Worm (Caenorhabditis elegans) whole organism, young adult: Measurements from ENCODE around the gene anmt-2.
A peak's percentile ranks its signal among the peaks of the same experiment; 100 is the strongest.

Experiments used
- B0019.2 ChIP-seq: fragments of 200-800 bp; sonication (Bioruptor generic); conservative IDR thresholded peaks from 2 replicates; pipeline ENCODE4 v1.3.6; 2022; ENCODE audit warnings: missing genetic modification reagents, missing genetic modification characterization, missing compliant biosample characterization
- F23B12.7 ChIP-seq: sonication (generic microtip); optimal IDR thresholded peaks from 2 replicates; lab custom pipeline; 2017; ENCODE audit warnings: missing genetic modification characterization, mild to moderate bottlenecking, missing compliant biosample characterization, antibody characterized with exemption, moderate library complexity; ENCODE audit not compliant: insufficient read depth
- F33H1.4 ChIP-seq: fragments of 200-800 bp; sonication (Bioruptor generic); IDR thresholded peaks from 2 replicates; pipeline ENCODE4 v1.3.6; 2022; ENCODE audit warnings: missing genetic modification reagents, missing genetic modification characterization, missing compliant biosample characterization
- F39B2.1 ChIP-seq: fragments of 200-800 bp; sonication (Bioruptor generic); IDR thresholded peaks from 2 replicates; pipeline ENCODE4 v1.3.6; 2022; ENCODE audit warnings: missing genetic modification reagents, missing genetic modification characterization, missing compliant biosample characterization
- F49E8.2 ChIP-seq: sonication (generic microtip); optimal IDR thresholded peaks from 3 replicates; lab custom pipeline; 2017; ENCODE audit warnings: missing genetic modification characterization, mild to moderate bottlenecking, missing compliant biosample characterization, antibody characterized with exemption, moderate library complexity; ENCODE audit not compliant: insufficient read depth
- F55B11.4 ChIP-seq: sonication (generic microtip); optimal IDR thresholded peaks from 2 replicates; lab custom pipeline; 2016; ENCODE audit warnings: missing compliant biosample characterization, missing genetic modification characterization, borderline replicate concordance; ENCODE audit not compliant: insufficient read depth
- K11D2.4 ChIP-seq: fragments of 200-800 bp; sonication (Bioruptor generic); IDR thresholded peaks from 2 replicates; pipeline ENCODE4 v1.3.6; 2022; ENCODE audit warnings: missing genetic modification reagents, missing genetic modification characterization, missing compliant biosample characterization
- K12H6.12 ChIP-seq: fragments of 200-800 bp; sonication (Bioruptor generic); optimal IDR thresholded peaks from 2 replicates; lab custom pipeline; 2018; ENCODE audit warnings: mild to moderate bottlenecking, missing genetic modification characterization, missing compliant biosample characterization
- T07F8.4 ChIP-seq: sonication (generic microtip); optimal IDR thresholded peaks from 2 replicates; lab custom pipeline; 2016; ENCODE audit warnings: mild to moderate bottlenecking, missing genetic modification characterization, moderate library complexity, missing compliant biosample characterization
- T26A5.8 ChIP-seq: sonication (generic microtip); optimal IDR thresholded peaks from 2 replicates; lab custom pipeline; 2016; ENCODE audit warnings: missing genetic modification characterization, missing compliant biosample characterization
- aptf-3 ChIP-seq: fragments of 200-800 bp; sonication (Bioruptor generic); IDR thresholded peaks from 2 replicates; pipeline ENCODE4 v1.3.6; 2022; ENCODE audit warnings: missing genetic modification characterization, missing compliant biosample characterization
- atf-7 ChIP-seq: sonication (generic microtip); optimal IDR thresholded peaks from 2 replicates; lab custom pipeline; 2017; ENCODE audit warnings: mild to moderate bottlenecking, missing genetic modification characterization, missing compliant biosample characterization
- attf-5 ChIP-seq: fragments of 200-800 bp; sonication (Bioruptor generic); optimal IDR thresholded peaks from 2 replicates; lab custom pipeline; 2018; ENCODE audit warnings: mild to moderate bottlenecking, missing genetic modification characterization, missing compliant biosample characterization
- attf-6 ChIP-seq: fragments of 200-800 bp; sonication (Bioruptor generic); IDR thresholded peaks from 2 replicates; pipeline ENCODE4 v1.3.6; 2022; ENCODE audit warnings: missing genetic modification reagents, missing genetic modification characterization, missing compliant biosample characterization
- ccch-3 ChIP-seq: fragments of 200-800 bp; sonication (Bioruptor generic); optimal IDR thresholded peaks from 2 replicates; lab custom pipeline; 2018; ENCODE audit warnings: mild to moderate bottlenecking, missing genetic modification characterization, missing compliant biosample characterization
- ekl-4 ChIP-seq: fragments of 200-800 bp; sonication (Bioruptor generic); IDR thresholded peaks from 2 replicates; pipeline ENCODE4 v1.3.6; 2022; ENCODE audit warnings: missing genetic modification reagents, missing genetic modification characterization, missing compliant biosample characterization
- hlh-12 ChIP-seq: sonication (generic microtip); optimal IDR thresholded peaks from 2 replicates; lab custom pipeline; 2016; ENCODE audit warnings: missing genetic modification characterization, missing compliant biosample characterization
- hlh-26 ChIP-seq: fragments of 200-800 bp; sonication (Bioruptor generic); conservative IDR thresholded peaks from 2 replicates; pipeline ENCODE4 v1.3.6; 2022; ENCODE audit warnings: missing genetic modification reagents, missing genetic modification characterization, missing compliant biosample characterization
- hmg-20 ChIP-seq: fragments of 200-800 bp; sonication (Bioruptor generic); IDR thresholded peaks from 2 replicates; pipeline ENCODE4 v1.3.6; 2022; ENCODE audit warnings: missing genetic modification reagents, missing genetic modification characterization, missing compliant biosample characterization
- lin-40 ChIP-seq: sonication (generic microtip); optimal IDR thresholded peaks from 2 replicates; lab custom pipeline; 2016; ENCODE audit warnings: missing genetic modification characterization, mild to moderate bottlenecking, missing compliant biosample characterization, missing genotype, missing genetic modification reagents
- lsl-1 ChIP-seq: fragments of 200-800 bp; sonication (Bioruptor generic); optimal IDR thresholded peaks from 2 replicates; lab custom pipeline; 2018; ENCODE audit warnings: mild to moderate bottlenecking, missing genetic modification characterization, moderate library complexity, missing compliant biosample characterization
- madf-10 ChIP-seq: sonication (generic microtip); optimal IDR thresholded peaks from 2 replicates; lab custom pipeline; 2016; ENCODE audit warnings: mild to moderate bottlenecking, missing genetic modification characterization, missing compliant biosample characterization
- madf-3 ChIP-seq: fragments of 200-800 bp; sonication (Bioruptor generic); IDR thresholded peaks from 2 replicates; pipeline ENCODE4 v1.3.6; 2022; ENCODE audit warnings: missing genetic modification reagents, missing genetic modification characterization, missing compliant biosample characterization
- nhr-179 ChIP-seq: sonication (generic microtip); optimal IDR thresholded peaks from 2 replicates; lab custom pipeline; 2016; ENCODE audit warnings: mild to moderate bottlenecking, missing genetic modification characterization, missing compliant biosample characterization
- nhr-80 ChIP-seq: sonication (generic microtip); optimal IDR thresholded peaks from 2 replicates; lab custom pipeline; 2016; ENCODE audit warnings: missing genetic modification characterization, missing compliant biosample characterization
- repo-1 ChIP-seq: sonication (generic microtip); optimal IDR thresholded peaks from 2 replicates; lab custom pipeline; 2017; ENCODE audit warnings: mild to moderate bottlenecking, missing genetic modification characterization, missing compliant biosample characterization
- sdz-38 ChIP-seq: sonication (generic microtip); optimal IDR thresholded peaks from 2 replicates; lab custom pipeline; 2016; ENCODE audit warnings: missing genotype, missing genetic modification characterization, missing compliant biosample characterization
- snpc-1.1 ChIP-seq: sonication (generic microtip); optimal IDR thresholded peaks from 2 replicates; lab custom pipeline; 2017; ENCODE audit warnings: missing genetic modification characterization, mild to moderate bottlenecking, missing compliant biosample characterization, antibody characterized with exemption, moderate library complexity, missing genotype, missing genetic modification reagents; ENCODE audit not compliant: insufficient read depth
- tbp1 ChIP-seq: fragments of 200-800 bp; sonication (Bioruptor generic); optimal IDR thresholded peaks from 2 replicates; lab custom pipeline; 2018; ENCODE audit warnings: mild to moderate bottlenecking, missing genetic modification characterization, missing compliant biosample characterization
- ztf-25 ChIP-seq: fragments of 200-800 bp; sonication (Bioruptor generic); IDR thresholded peaks from 2 replicates; pipeline ENCODE4 v1.3.6; 2022; ENCODE audit warnings: missing genetic modification reagents, missing genetic modification characterization, missing compliant biosample characterization
- ztf-26 ChIP-seq: sonication (generic microtip); optimal IDR thresholded peaks from 2 replicates; lab custom pipeline; 2017; ENCODE audit warnings: missing genetic modification characterization, missing compliant biosample characterization

Gene anmt-2

DNA sequence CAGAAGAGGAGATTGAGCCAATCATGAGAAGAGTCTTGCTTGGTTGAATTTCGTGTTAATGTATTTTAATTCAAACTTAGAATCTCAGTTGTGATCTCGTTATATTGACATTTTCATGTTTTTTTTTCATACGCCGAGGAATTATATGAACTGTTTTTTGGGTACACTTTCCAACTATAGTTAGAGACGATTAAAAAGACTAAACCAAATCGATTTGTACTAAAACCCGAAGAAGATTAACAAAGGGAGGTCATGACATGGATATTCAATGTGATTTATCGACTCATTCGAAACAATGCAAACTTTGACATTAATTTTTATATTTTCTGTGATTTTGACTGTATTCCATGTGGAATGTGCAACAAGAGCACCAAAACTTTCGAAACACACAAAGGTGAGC is 9.7 kb downstream of the anmt-2 start, which contains the start of gene Y42G9A.2:
Y42G9A.2 (plus strand) TSS at position 284 of the 400 bp plus-strand sequence.
- TF ChIP-seq sdz-38 (tag; lab: Kevin White, UChicago) (no peak), B0019.2 (GFP tag; lab: Robert Waterston, UW) (no peak), madf-10 (tag; lab: Kevin White, UChicago) (no peak), ekl-4 (GFP tag; lab: Robert Waterston, UW) (0 out of 2 replicates have a peak, but pooled peaks have one; percentile 1)

DNA sequence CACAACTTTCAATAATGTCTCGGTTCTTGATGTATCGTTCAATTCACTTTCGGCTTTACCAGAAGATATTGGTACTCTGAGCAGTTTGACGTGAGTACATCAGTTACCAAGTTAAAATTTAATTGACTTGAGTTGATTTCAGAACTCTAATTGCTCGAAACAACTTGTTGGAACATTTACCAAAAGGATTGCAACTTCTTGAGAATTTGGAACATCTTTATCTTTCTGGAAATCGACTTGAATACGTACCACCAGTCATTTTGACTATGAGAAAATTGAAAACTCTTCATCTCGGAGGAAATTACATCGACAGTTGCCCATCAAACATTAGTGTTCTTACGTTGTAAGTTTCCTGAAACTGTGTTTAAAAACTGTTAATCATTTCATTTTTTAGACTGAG is 10.8 kb downstream of the anmt-2 start:
- TF ChIP-seq ccch-3 (GFP tag; lab: Kevin White, UChicago) (no peak), F33H1.4 (GFP tag; lab: Robert Waterston, UW) (no peak), F55B11.4 (tag; lab: Kevin White, UChicago) (no peak), K12H6.12 (tag; lab: Kevin White, UChicago) (no peak), repo-1 (tag; lab: Kevin White, UChicago) (no peak), attf-5 (no peak), hlh-26 (GFP tag; lab: Robert Waterston, UW) (no peak), hmg-20 (GFP tag; lab: Robert Waterston, UW) (no peak), F49E8.2 (tag; lab: Kevin White, UChicago) (no peak), atf-7 (tag; lab: Kevin White, UChicago) (no peak), madf-3 (GFP tag; lab: Robert Waterston, UW) (no peak), tbp1 (GFP tag; lab: Kevin White, UChicago) (no peak), lsl-1 (no peak), ztf-26 (tag; lab: Kevin White, UChicago) (no peak), nhr-179 (tag; lab: Kevin White, UChicago) (no peak), lin-40 (tag; lab: Kevin White, UChicago) (no peak), K11D2.4 (no peak)
- TF ChIP-seq, all 124 proteins: peak for 0

DNA sequence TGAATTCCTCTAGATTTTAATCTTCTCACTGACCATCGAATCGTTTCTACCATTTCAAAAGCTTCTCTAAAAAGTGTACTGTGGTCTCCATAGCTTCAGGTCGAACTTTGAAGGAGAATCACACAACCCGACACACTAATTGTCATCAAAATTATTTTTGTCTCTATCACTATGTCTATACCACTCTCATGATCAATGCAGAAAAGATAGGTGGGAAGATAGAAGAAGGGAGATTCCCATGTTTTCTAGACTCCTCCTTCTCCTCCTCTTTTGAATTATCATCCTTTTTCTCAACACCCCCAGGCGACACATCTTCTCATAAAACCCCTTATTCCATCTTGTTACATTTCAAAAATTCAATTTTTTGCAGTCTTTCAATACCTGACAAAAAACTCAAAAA is 11.7 kb downstream of the anmt-2 start, which contains the start of gene Y42G9A.3:
Y42G9A.3 (plus strand) TSS at position 363 of the 400 bp plus-strand sequence.
- peak; percentile 28 for TF ChIP-seq nhr-80 (tag; lab: Kevin White, UChicago)
- TF ChIP-seq F39B2.1 = no peak
- TF ChIP-seq, all 124 proteins: peak for 1

DNA sequence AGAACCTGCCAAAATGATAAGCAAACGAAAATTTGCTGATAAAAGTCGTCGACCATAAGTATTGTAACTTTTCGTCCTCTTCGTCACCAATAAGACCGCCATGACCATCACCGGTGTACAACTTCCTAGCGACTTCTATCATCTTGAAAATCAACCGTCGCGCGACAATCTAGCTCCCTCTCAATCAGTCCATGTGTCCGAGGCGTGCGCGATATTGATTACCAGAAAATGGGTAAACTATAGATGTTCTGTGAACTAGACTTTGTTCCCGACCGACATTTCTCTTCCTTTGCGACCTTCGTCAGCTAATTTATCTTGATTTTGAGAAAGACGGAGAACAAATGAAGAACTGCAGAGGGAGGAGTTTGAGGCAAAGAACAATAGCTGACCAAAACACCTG is 12.2 kb downstream of the anmt-2 start:
- no peak for TF ChIP-seq snpc-1.1 (tag; lab: Kevin White, UChicago)
- peak; percentile 35 for TF ChIP-seq nhr-80 (tag; lab: Kevin White, UChicago)
- TF ChIP-seq ztf-26 (tag; lab: Kevin White, UChicago) = peak; percentile 54
- no peak for TF ChIP-seq ztf-25 (GFP tag; lab: Robert Waterston, UW)
- TF ChIP-seq T26A5.8 = no peak

DNA sequence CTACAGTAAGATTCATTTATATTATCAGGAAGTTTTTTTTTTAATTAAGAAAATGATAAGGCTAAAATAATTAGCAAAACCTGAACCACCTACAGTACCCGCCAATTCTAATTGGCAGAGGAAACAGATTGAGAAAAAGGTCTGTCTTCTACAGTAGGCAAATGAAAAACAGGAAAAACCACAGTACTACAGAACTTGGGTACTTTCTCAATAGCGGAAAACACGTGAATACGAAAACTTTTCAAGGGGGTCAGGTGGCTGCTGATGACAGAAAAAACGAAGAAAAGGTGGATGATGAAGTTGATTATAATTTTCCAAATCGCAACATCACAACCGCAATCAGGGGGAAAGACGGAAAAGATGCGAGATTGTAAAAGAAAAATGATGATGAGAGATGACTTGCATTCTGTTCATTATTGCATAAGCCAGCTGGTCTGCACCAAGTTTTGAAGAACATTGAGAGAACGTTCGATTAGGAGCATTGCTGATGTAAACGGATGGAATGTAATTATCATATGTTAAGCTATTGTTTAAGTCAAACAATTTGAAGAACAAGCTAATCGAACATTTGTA is 13.1 kb downstream of the anmt-2 start:
- TF ChIP-seq aptf-3 (GFP tag; lab: Robert Waterston, UW) (no peak), attf-6 (GFP tag; lab: Robert Waterston, UW) (no peak), hlh-12 (tag; lab: Kevin White, UChicago) (no peak), ztf-26 (tag; lab: Kevin White, UChicago) (peak; percentile 14), attf-5 (no peak), F23B12.7 (tag; lab: Kevin White, UChicago) (no peak), T07F8.4 (tag; lab: Kevin White, UChicago) (no peak)
